Worm (Caenorhabditis elegans) whole organism, L1 larva: Measurements from ENCODE around the gene M18.3.
A peak's percentile ranks its signal among the peaks of the same experiment; 100 is the strongest.

ENCODE experiments used
- Y116A8C.19 ChIP-seq: sonication (generic microtip); optimal IDR thresholded peaks from 2 replicates; lab custom pipeline; 2016; ENCODE audit warnings: missing compliant biosample characterization, missing genetic modification characterization, borderline replicate concordance
- blmp-1 ChIP-seq: fragments of 150-350 bp; optimal IDR thresholded peaks from 2 replicates; lab custom pipeline; 2014; ENCODE audit warnings: missing biosample characterization, missing genetic modification characterization
- ceh-82 ChIP-seq, 3 experiments: fragments of 150-350 bp in 1 of 3; sonication (generic microtip) in 2 of 3; optimal IDR thresholded peaks; 2 replicates each; lab custom pipeline; 2014 to 2017; ENCODE audit warnings: missing biosample characterization in 3 of 3, missing genetic modification characterization in 3 of 3
- efl-1 ChIP-seq, 4 experiments: fragments of 150-350 bp; optimal IDR thresholded peaks in 3 of 4; peaks in 1 of 4; 1 replicate in 1 of 4; 2 replicates in 3 of 4; lab custom pipeline; 2014; ENCODE audit warnings: missing biosample characterization in 2 of 4, missing genetic modification characterization in 2 of 4, missing genetic modification reagents in 2 of 4
- lin-13 ChIP-seq: fragments of 150-350 bp; optimal IDR thresholded peaks from 2 replicates; lab custom pipeline; 2014; ENCODE audit warnings: missing biosample characterization, missing genetic modification reagents, missing genetic modification characterization
- lin-39 ChIP-seq: fragments of 150-350 bp; optimal IDR thresholded peaks from 2 replicates; lab custom pipeline; 2014; ENCODE audit warnings: missing biosample characterization, missing genetic modification reagents, missing genetic modification characterization
- nhr-12 ChIP-seq: sonication (generic microtip); optimal IDR thresholded peaks from 2 replicates; lab custom pipeline; 2017; ENCODE audit warnings: missing biosample characterization, missing genetic modification characterization
- pag-3 ChIP-seq: sonication (generic microtip); optimal IDR thresholded peaks from 2 replicates; lab custom pipeline; 2017; ENCODE audit warnings: missing genetic modification characterization, mild to moderate bottlenecking, missing compliant biosample characterization, antibody characterized with exemption, borderline replicate concordance; ENCODE audit not compliant: insufficient read depth
- tbx-2 ChIP-seq: sonication (generic microtip); optimal IDR thresholded peaks from 2 replicates; lab custom pipeline; 2016; ENCODE audit warnings: missing genetic modification characterization, missing compliant biosample characterization

ce11 chrIV:12127838-12128237 lies 22.2 kb downstream of the M18.3 start:
- TF ChIP-seq nhr-12 (tag; lab: Kevin White, UChicago) = no peak
- TF ChIP-seq lin-13 (GFP tag; lab: Kevin White, UChicago) = no peak
- no peak for TF ChIP-seq pag-3 (tag; lab: Kevin White, UChicago)
- TF ChIP-seq Y116A8C.19 (tag; lab: Kevin White, UChicago) = no peak
- TF ChIP-seq efl-1 (optimal IDR thresholded peaks at IDR 0.05; lab: Kevin White, UChicago) = no peak
- peak in 1 of 2 experiments; percentile 76 for TF ChIP-seq efl-1 (GFP tag; optimal IDR thresholded peaks at IDR 0.05 in 1 of 2; lab: Kevin White, UChicago)
- no peak for TF ChIP-seq lin-39
- no peak for TF ChIP-seq blmp-1
- TF ChIP-seq ceh-82 (tag; optimal IDR thresholded peaks at IDR 0.05; lab: Kevin White, UChicago) = peak in 1 of 3 experiments; percentile 10
- TF ChIP-seq tbx-2 (tag; lab: Kevin White, UChicago) = no peak
